Worm (Caenorhabditis elegans) whole organism, L4 larva: ENCODE data around the gene snx-1.

ENCODE experiments used
- D1046.2 ChIP-seq: fragments of 200-800 bp; sonication (Bioruptor generic); IDR thresholded peaks from 2 replicates; pipeline ENCODE4 v1.3.6; 2022; ENCODE audit warnings: missing genetic modification characterization, missing compliant biosample characterization
- Y105C5A.15 ChIP-seq: fragments of 200-800 bp; sonication (Bioruptor generic); IDR thresholded peaks from 2 replicates; pipeline ENCODE4 v1.3.6; 2022; ENCODE audit warnings: missing genetic modification characterization, missing compliant biosample characterization
- Y5F2A.4 ChIP-seq: fragments of 200-800 bp; sonication (Bioruptor generic); optimal IDR thresholded peaks from 2 replicates; lab custom pipeline; 2018; ENCODE audit warnings: mild to moderate bottlenecking, missing genetic modification characterization, missing compliant biosample characterization
- Y75B8A.6 ChIP-seq: fragments of 200-800 bp; sonication (Bioruptor generic); IDR thresholded peaks from 2 replicates; pipeline ENCODE4 v1.3.6; 2022; ENCODE audit warnings: missing genetic modification reagents, missing genetic modification characterization, missing compliant biosample characterization
- ZK546.5 ChIP-seq, 2 experiments: sonication (generic microtip); optimal IDR thresholded peaks; 2 replicates each; lab custom pipeline; 2017; ENCODE audit warnings: missing biosample characterization in 2 of 2, missing genetic modification characterization in 2 of 2
- aha-1 ChIP-seq: fragments of 150-350 bp; peaks from one replicate; lab custom pipeline; 2014; ENCODE audit warnings: missing biosample characterization, missing genetic modification characterization
- arid-1 ChIP-seq: fragments of 200-800 bp; sonication (Bioruptor generic); conservative IDR thresholded peaks from 2 replicates; pipeline ENCODE4 v1.3.6; 2022; ENCODE audit warnings: missing genetic modification reagents, missing genetic modification characterization, missing compliant biosample characterization
- ceh-28 ChIP-seq: fragments of 150-350 bp; optimal IDR thresholded peaks from 2 replicates; lab custom pipeline; 2014; ENCODE audit warnings: missing biosample characterization, missing genetic modification reagents, missing genetic modification characterization
- ceh-32 ChIP-seq: sonication (generic microtip); optimal IDR thresholded peaks from 2 replicates; lab custom pipeline; 2016; ENCODE audit warnings: mild to moderate bottlenecking, missing genetic modification characterization, missing compliant biosample characterization; ENCODE audit not compliant: poor library complexity
- ceh-44 ChIP-seq: fragments of 200-800 bp; sonication (Bioruptor generic); IDR thresholded peaks from 2 replicates; pipeline ENCODE4 v1.3.6; 2022; ENCODE audit warnings: missing genetic modification reagents, missing genetic modification characterization, missing compliant biosample characterization
- ces-1 ChIP-seq: fragments of 150-350 bp; sonication (generic microtip); optimal IDR thresholded peaks from 4 replicates; lab custom pipeline; 2014; ENCODE audit warnings: missing biosample characterization, missing genetic modification reagents, missing genetic modification characterization
- ctbp-1 ChIP-seq: fragments of 200-800 bp; sonication (Bioruptor generic); IDR thresholded peaks from 2 replicates; pipeline ENCODE4 v1.3.6; 2022; ENCODE audit warnings: missing genetic modification reagents, missing genetic modification characterization, missing compliant biosample characterization
- daf-16 ChIP-seq, 3 experiments: sonication (generic microtip); optimal IDR thresholded peaks; 2 replicates each; lab custom pipeline; 2016 to 2017; ENCODE audit warnings: missing genetic modification characterization in 3 of 3, missing genetic modification reagents in 3 of 3, mild to moderate bottlenecking in 2 of 3, missing compliant biosample characterization in 2 of 3, missing biosample characterization in 1 of 3, moderate library complexity in 1 of 3
- daf-19 ChIP-seq: fragments of 200-800 bp; sonication (Bioruptor generic); conservative IDR thresholded peaks from 2 replicates; pipeline ENCODE4 v1.3.6; 2022; ENCODE audit warnings: missing genetic modification characterization, missing compliant biosample characterization
- dmd-8 ChIP-seq: fragments of 200-800 bp; sonication (Bioruptor generic); IDR thresholded peaks from 2 replicates; pipeline ENCODE4 v1.3.6; 2022; ENCODE audit warnings: missing genetic modification characterization, missing compliant biosample characterization
- dmd-9 ChIP-seq: fragments of 200-800 bp; sonication (Bioruptor generic); IDR thresholded peaks from 2 replicates; pipeline ENCODE4 v1.3.6; 2022; ENCODE audit warnings: missing genetic modification reagents, missing genetic modification characterization, missing compliant biosample characterization
- dpl-1 ChIP-seq: fragments of 150-350 bp; optimal IDR thresholded peaks from 2 replicates; lab custom pipeline; 2014; ENCODE audit warnings: missing biosample characterization, missing genetic modification reagents, missing genetic modification characterization
- egl-43 ChIP-seq: fragments of 200-800 bp; sonication (Bioruptor generic); IDR thresholded peaks from 2 replicates; pipeline ENCODE4 v1.3.6; 2022; ENCODE audit warnings: missing genetic modification reagents, missing genetic modification characterization, missing compliant biosample characterization
- fos-1 ChIP-seq: fragments of 150-350 bp; optimal IDR thresholded peaks from 2 replicates; lab custom pipeline; 2014; ENCODE audit warnings: missing biosample characterization, missing genetic modification characterization
- hlh-11 ChIP-seq: fragments of 200-800 bp; sonication (Bioruptor generic); optimal IDR thresholded peaks from 2 replicates; lab custom pipeline; 2018; ENCODE audit warnings: mild to moderate bottlenecking, missing genetic modification characterization, missing compliant biosample characterization
- hlh-30 ChIP-seq: sonication (generic microtip); optimal IDR thresholded peaks from 2 replicates; lab custom pipeline; 2017; ENCODE audit warnings: antibody characterized with exemption, mild to moderate bottlenecking, missing genetic modification characterization, missing compliant biosample characterization; ENCODE audit not compliant: insufficient read depth
- lin-1 ChIP-seq: fragments of 200-800 bp; sonication (Bioruptor generic); IDR thresholded peaks from 2 replicates; pipeline ENCODE4 v1.3.6; 2022; ENCODE audit warnings: missing genetic modification reagents, missing genetic modification characterization, missing compliant biosample characterization
- lin-15B ChIP-seq: fragments of 150-350 bp; sonication (generic microtip); optimal IDR thresholded peaks from 3 replicates; lab custom pipeline; 2014; ENCODE audit warnings: missing biosample characterization, missing genetic modification characterization
- madf-5 ChIP-seq, 2 experiments: fragments of 200-800 bp; sonication (Bioruptor generic); IDR thresholded peaks; 2 replicates each; pipeline ENCODE4 v1.3.6; 2022; ENCODE audit warnings: missing compliant biosample characterization in 2 of 2, missing genetic modification characterization in 2 of 2
- madf-9 ChIP-seq: fragments of 200-800 bp; sonication (Bioruptor generic); conservative IDR thresholded peaks from 2 replicates; pipeline ENCODE4 v1.3.6; 2022; ENCODE audit warnings: missing genetic modification reagents, missing genetic modification characterization, missing compliant biosample characterization
- mep-1 ChIP-seq: fragments of 150-350 bp; sonication (generic microtip); optimal IDR thresholded peaks from 3 replicates; lab custom pipeline; 2014; ENCODE audit warnings: missing biosample characterization, missing genetic modification characterization
- mxl-2 ChIP-seq: fragments of 200-800 bp; sonication (Bioruptor generic); conservative IDR thresholded peaks from 2 replicates; pipeline ENCODE4 v1.3.6; 2022; ENCODE audit warnings: missing genetic modification reagents, missing genetic modification characterization, missing compliant biosample characterization
- nhr-11 ChIP-seq: fragments of 150-350 bp; optimal IDR thresholded peaks from 2 replicates; lab custom pipeline; 2014; ENCODE audit warnings: missing biosample characterization, missing genetic modification characterization
- nhr-25 ChIP-seq: sonication (generic microtip); optimal IDR thresholded peaks from 2 replicates; lab custom pipeline; 2017; ENCODE audit warnings: missing genetic modification characterization, mild to moderate bottlenecking, missing compliant biosample characterization, antibody characterized with exemption, moderate library complexity, borderline replicate concordance; ENCODE audit not compliant: insufficient read depth
- nhr-41 ChIP-seq: fragments of 200-800 bp; sonication (Bioruptor generic); IDR thresholded peaks from 2 replicates; pipeline ENCODE4 v1.3.6; 2022; ENCODE audit warnings: missing genetic modification reagents, missing genetic modification characterization, missing compliant biosample characterization
- nhr-77 ChIP-seq: fragments of 150-350 bp; optimal IDR thresholded peaks from 2 replicates; lab custom pipeline; 2014; ENCODE audit warnings: missing biosample characterization, missing genetic modification characterization
- pqm-1 ChIP-seq: sonication (generic microtip); optimal IDR thresholded peaks from 2 replicates; lab custom pipeline; 2017; ENCODE audit warnings: missing biosample characterization, missing genetic modification characterization
- sdz-12 ChIP-seq: fragments of 200-800 bp; sonication (Bioruptor generic); optimal IDR thresholded peaks from 2 replicates; lab custom pipeline; 2018; ENCODE audit warnings: mild to moderate bottlenecking, missing genetic modification characterization, missing compliant biosample characterization
- snpc-1.2 ChIP-seq: fragments of 200-800 bp; sonication (Bioruptor generic); IDR thresholded peaks from 2 replicates; pipeline ENCODE4 v1.3.6; 2022; ENCODE audit warnings: missing genetic modification reagents, missing genetic modification characterization, missing compliant biosample characterization
- spr-3 ChIP-seq: fragments of 200-800 bp; sonication (Bioruptor generic); optimal IDR thresholded peaks from 2 replicates; lab custom pipeline; 2018; ENCODE audit warnings: mild to moderate bottlenecking, missing genetic modification characterization, missing compliant biosample characterization
- tra-1 ChIP-seq: fragments of 200-800 bp; sonication (Bioruptor generic); IDR thresholded peaks from 2 replicates; pipeline ENCODE4 v1.3.6; 2022; ENCODE audit warnings: missing genetic modification reagents, missing genetic modification characterization, missing compliant biosample characterization
- unc-39 ChIP-seq: sonication (generic microtip); optimal IDR thresholded peaks from 2 replicates; lab custom pipeline; 2017; ENCODE audit warnings: missing biosample characterization, missing genetic modification characterization
- unc-62 ChIP-seq, 3 experiments: fragments of 150-350 bp in 1 of 3; sonication (generic microtip); optimal IDR thresholded peaks in 2 of 3; peaks in 1 of 3; 1 replicate in 1 of 3; 2 replicates in 2 of 3; lab custom pipeline; 2014 to 2017; ENCODE audit warnings: missing biosample characterization in 3 of 3, missing genetic modification characterization in 3 of 3, missing genetic modification reagents in 3 of 3, missing genotype in 1 of 3
- zip-11 ChIP-seq: fragments of 200-800 bp; sonication (Bioruptor generic); IDR thresholded peaks from 2 replicates; pipeline ENCODE4 v1.3.6; 2022; ENCODE audit warnings: missing genetic modification characterization, missing compliant biosample characterization
- ztf-11 ChIP-seq: fragments of 150-350 bp; optimal IDR thresholded peaks from 2 replicates; lab custom pipeline; 2014; ENCODE audit warnings: missing biosample characterization, missing genetic modification characterization

Gene snx-1

ce11 chrX:1108874-1109273 lies 19.9 kb upstream of the snx-1 start:
- TF ChIP-seq nhr-11 (tag; lab: Kevin White, UChicago) (peak; percentile 26), ceh-44 (GFP tag; lab: Robert Waterston, UW) (no peak), tra-1 (GFP tag; lab: Robert Waterston, UW) (no peak), unc-39 (tag; lab: Kevin White, UChicago) (no peak), daf-16 (GFP tag; optimal IDR thresholded peaks at IDR 0.05; lab: Kevin White, UChicago) (peak in 1 of 2 experiments; percentile 56), daf-16 (tag; optimal IDR thresholded peaks at IDR 0.05; lab: Kevin White, UChicago) (no peak), aha-1 (tag; lab: Kevin White, UChicago) (no peak), ceh-28 (no peak), sdz-12 (GFP tag; lab: Kevin White, UChicago) (no peak), unc-62 (GFP tag; optimal IDR thresholded peaks at IDR 0.05 in 1 of 2; lab: Kevin White, UChicago) (peak in 1 of 2 experiments; percentile 91), unc-62 (tag; optimal IDR thresholded peaks at IDR 0.05; lab: Kevin White, UChicago) (no peak), madf-5 (GFP tag; IDR thresholded peaks at IDR 0.05; lab: Robert Waterston, UW) (no peak), Y75B8A.6 (GFP tag; lab: Robert Waterston, UW) (no peak)

- TF ChIP-seq ctbp-1 (GFP tag; lab: Robert Waterston, UW) (no peak), hlh-11 (peak; percentile 58), hlh-30 (tag; lab: Kevin White, UChicago) (peak; percentile 27), unc-62 (GFP tag; optimal IDR thresholded peaks at IDR 0.05 in 1 of 2; lab: Kevin White, UChicago) (peak in 1 of 2 experiments; percentile 67), unc-62 (tag; optimal IDR thresholded peaks at IDR 0.05; lab: Kevin White, UChicago) (no peak), nhr-25 (tag; lab: Kevin White, UChicago) (no peak), tra-1 (GFP tag; lab: Robert Waterston, UW) (0 out of 2 replicates have a peak, but pooled peaks have one; percentile 45), mep-1 (tag; lab: Kevin White, UChicago) (no peak), madf-5 (GFP tag; IDR thresholded peaks at IDR 0.05; lab: Robert Waterston, UW) (no peak), aha-1 (tag; lab: Kevin White, UChicago) (peak; percentile 1), daf-19 (GFP tag; lab: Robert Waterston, UW) (no peak), daf-16 (GFP tag; optimal IDR thresholded peaks at IDR 0.05; lab: Kevin White, UChicago) (peak in 1 of 2 experiments; percentile 71), daf-16 (tag; optimal IDR thresholded peaks at IDR 0.05; lab: Kevin White, UChicago) (no peak), dmd-8 (GFP tag; lab: Robert Waterston, UW) (no peak), D1046.2 (GFP tag; lab: Robert Waterston, UW) (no peak), spr-3 (GFP tag; lab: Kevin White, UChicago) (no peak), mxl-2 (GFP tag; lab: Robert Waterston, UW) (no peak)
Measured at ce11 chrX:1110723-1111122, 18.1 kb upstream of the snx-1 start.

ce11 chrX:1111603-1112002 lies 17.2 kb upstream of the snx-1 start, which contains the start of gene C05D9.3:
C05D9.3 (plus strand) TSS chrX:1111903.
- TF ChIP-seq unc-62 (GFP tag; optimal IDR thresholded peaks at IDR 0.05 in 1 of 2; lab: Kevin White, UChicago): peak in 1 of 2 experiments; percentile 2
- TF ChIP-seq unc-62 (tag; optimal IDR thresholded peaks at IDR 0.05; lab: Kevin White, UChicago): no peak
- TF ChIP-seq ztf-11 (tag; lab: Kevin White, UChicago): no peak

DNA sequence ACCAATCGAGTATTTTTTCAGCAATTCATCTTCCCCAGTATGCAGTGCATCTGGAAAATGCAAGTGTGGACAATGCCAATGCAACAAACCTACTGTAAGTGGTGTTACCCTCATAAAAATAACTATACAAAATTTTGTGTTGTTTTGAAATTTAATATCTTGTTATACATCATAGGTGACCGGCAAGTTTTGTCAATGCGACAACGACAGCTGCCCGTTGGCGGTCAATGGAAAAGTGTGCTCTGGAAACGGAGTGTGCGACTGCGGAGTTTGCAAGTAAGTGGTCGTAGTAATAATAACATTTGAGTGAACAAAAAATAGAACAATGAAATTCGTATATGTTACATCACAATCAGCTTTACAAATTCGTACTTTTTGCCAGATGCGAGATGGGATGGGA lies 13.6 kb upstream of the snx-1 start:
- TF ChIP-seq dmd-8 (GFP tag; lab: Robert Waterston, UW) (no peak), ceh-32 (no peak), unc-62 (GFP tag; optimal IDR thresholded peaks at IDR 0.05 in 1 of 2; lab: Kevin White, UChicago) (peak in 1 of 2 experiments; percentile 78), unc-62 (tag; optimal IDR thresholded peaks at IDR 0.05; lab: Kevin White, UChicago) (no peak), arid-1 (GFP tag; lab: Robert Waterston, UW) (no peak)

DNA sequence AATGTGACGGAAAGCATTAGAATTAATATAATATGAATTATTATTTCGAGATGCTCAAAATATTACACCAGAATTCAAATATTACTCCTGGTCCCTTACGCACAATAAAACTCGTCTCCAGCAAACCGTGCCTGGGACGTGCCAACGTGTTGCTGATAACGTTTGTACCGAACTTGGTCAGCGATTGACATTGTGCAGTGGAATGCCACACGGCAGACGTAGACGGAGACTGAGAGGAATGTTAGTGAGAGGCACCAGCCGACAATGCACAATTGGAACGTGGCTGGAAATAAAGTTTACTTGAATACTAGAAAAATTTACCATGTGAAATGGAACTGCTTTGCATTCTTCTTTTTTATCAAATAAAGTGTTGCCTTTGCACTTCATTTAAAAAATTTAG lies 11.5 kb upstream of the snx-1 start:
- TF ChIP-seq madf-9 (GFP tag; lab: Robert Waterston, UW) (no peak), dpl-1 (GFP tag; lab: Kevin White, UChicago) (no peak), lin-15B (tag; lab: Kevin White, UChicago) (no peak), ZK546.5 (tag; optimal IDR thresholded peaks at IDR 0.05; lab: Kevin White, UChicago) (no peak), ces-1 (GFP tag; lab: Kevin White, UChicago) (no peak), zip-11 (GFP tag; lab: Robert Waterston, UW) (no peak), egl-43 (GFP tag; lab: Robert Waterston, UW) (no peak), D1046.2 (GFP tag; lab: Robert Waterston, UW) (no peak), Y75B8A.6 (GFP tag; lab: Robert Waterston, UW) (no peak), ceh-28 (no peak), aha-1 (tag; lab: Kevin White, UChicago) (no peak), nhr-41 (GFP tag; lab: Robert Waterston, UW) (no peak), snpc-1.2 (no peak), nhr-77 (tag; lab: Kevin White, UChicago) (no peak), Y5F2A.4 (no peak), fos-1 (tag; lab: Kevin White, UChicago) (no peak), tra-1 (GFP tag; lab: Robert Waterston, UW) (no peak), dmd-9 (no peak), Y105C5A.15 (GFP tag; lab: Robert Waterston, UW) (no peak), pqm-1 (tag; lab: Kevin White, UChicago) (peak; percentile 22), lin-1 (GFP tag; lab: Robert Waterston, UW) (no peak)
